Fruit fly (Drosophila melanogaster): ENCODE measurements around the gene CrzR.

The CrzR gene

dm6 chr3L:12391240-12391843 lies 40.0 kb upstream of the CrzR start, which contains the start of gene Ncc69:
Ncc69 (minus strand) TSS chr3L:12391444.
- no peak for TF ChIP-seq lz (GFP tag; optimal IDR thresholded peaks at IDR 0.05)
- TF ChIP-seq CG3032 (tag; optimal IDR thresholded peaks at IDR 0.05), result no peak
- no peak for TF ChIP-seq cyc (GFP tag; optimal IDR thresholded peaks at IDR 0.05)
- no peak for TF ChIP-seq CG6792 (GFP tag; optimal IDR thresholded peaks at IDR 0.05)
- TF ChIP-seq Lpt (GFP tag; optimal IDR thresholded peaks at IDR 0.05), result no peak
- TF ChIP-seq Blimp-1 (GFP tag; optimal IDR thresholded peaks at IDR 0.05), result no peak
- no peak for TF ChIP-seq CG15336 (GFP tag; IDR thresholded peaks at IDR 0.05)
- TF ChIP-seq CG4318 (GFP tag; optimal IDR thresholded peaks at IDR 0.05), result no peak
- no peak for TF ChIP-seq Eip75B (GFP tag; optimal IDR thresholded peaks at IDR 0.05)
- peak; percentile 33 for TF ChIP-seq Eip93F (GFP tag; optimal IDR thresholded peaks at IDR 0.05)
- no peak for TF ChIP-seq pdm3 (GFP tag; optimal IDR thresholded peaks at IDR 0.05)
- no peak for TF ChIP-seq CG3919 (GFP tag; optimal IDR thresholded peaks at IDR 0.05)
- no peak for TF ChIP-seq CG8319 (GFP tag; optimal IDR thresholded peaks at IDR 0.05)
- TF ChIP-seq CG11294 (GFP tag; IDR thresholded peaks at IDR 0.05), result no peak
- TF ChIP-seq vri (GFP tag; optimal IDR thresholded peaks at IDR 0.05), result no peak
- no peak for TF ChIP-seq dsx (GFP tag; optimal IDR thresholded peaks at IDR 0.05; ENCODE audit: poor library complexity, severe bottlenecking)
- no peak for TF ChIP-seq CG6854 (GFP tag; optimal IDR thresholded peaks at IDR 0.05)
- TF ChIP-seq Ets96B (tag; optimal IDR thresholded peaks at IDR 0.05), result no peak
- peak; percentile 31 for TF ChIP-seq Eip78C (GFP tag)
- TF ChIP-seq CG8632 (GFP tag; optimal IDR thresholded peaks at IDR 0.05), result no peak
- TF ChIP-seq Gug (GFP tag; IDR thresholded peaks at IDR 0.05), result no peak
- no peak for TF ChIP-seq fkh (GFP tag; optimal IDR thresholded peaks at IDR 0.05)
- TF ChIP-seq eg (GFP tag; IDR thresholded peaks at IDR 0.05), result peak; percentile 9; the same call in 1 of the 3 replicates
- TF ChIP-seq dac (GFP tag; optimal IDR thresholded peaks at IDR 0.05), result no peak
- TF ChIP-seq Sox15 (GFP tag; optimal IDR thresholded peaks at IDR 0.05), result no peak
- no peak for TF ChIP-seq acj6 (GFP tag; optimal IDR thresholded peaks at IDR 0.05)
- TF ChIP-seq topi (GFP tag; optimal IDR thresholded peaks at IDR 0.05), result no peak
- no peak for TF ChIP-seq CG11902 (GFP tag; optimal IDR thresholded peaks at IDR 0.05)
- peak in 1 of 2 experiments; percentile 45 for TF ChIP-seq ss (GFP tag; optimal IDR thresholded peaks at IDR 0.05)
- TF ChIP-seq Smox (GFP tag; optimal IDR thresholded peaks at IDR 0.05), result no peak
- TF ChIP-seq fd59A (GFP tag; optimal IDR thresholded peaks at IDR 0.05), result no peak
- no peak for TF ChIP-seq esn (GFP tag; optimal IDR thresholded peaks at IDR 0.05)
- TF ChIP-seq CG31627 (GFP tag; optimal IDR thresholded peaks at IDR 0.05), result no peak
- TF ChIP-seq Hr39 (GFP tag; optimal IDR thresholded peaks at IDR 0.05), result no peak
- no peak for TF ChIP-seq Hr38 (GFP tag; optimal IDR thresholded peaks at IDR 0.05)
- no peak for TF ChIP-seq net (GFP tag; optimal IDR thresholded peaks at IDR 0.05)
- no peak for TF ChIP-seq salr (GFP tag; optimal IDR thresholded peaks at IDR 0.05)
- no peak for TF ChIP-seq svp (GFP tag)
- TF ChIP-seq CG6808 (GFP tag; optimal IDR thresholded peaks at IDR 0.05), result no peak
- no peak for TF ChIP-seq CG32006 (GFP tag; optimal IDR thresholded peaks at IDR 0.05)
- TF ChIP-seq CG6276 (GFP tag; optimal IDR thresholded peaks at IDR 0.05), result no peak
- TF ChIP-seq OdsH (GFP tag; optimal IDR thresholded peaks at IDR 0.05), result no peak
- no peak for TF ChIP-seq CG10631 (GFP tag; optimal IDR thresholded peaks at IDR 0.05)
- peak; percentile 67 for TF ChIP-seq CG6163 (GFP tag; IDR thresholded peaks at IDR 0.05)
- TF ChIP-seq Sox14 (GFP tag; optimal IDR thresholded peaks at IDR 0.05), result no peak
- TF ChIP-seq CG34406 (GFP tag; optimal IDR thresholded peaks at IDR 0.05), result no peak
- TF ChIP-seq CG11762 (GFP tag; optimal IDR thresholded peaks at IDR 0.05; ENCODE audit: insufficient read depth), result no peak
- TF ChIP-seq CG8119 (GFP tag; IDR thresholded peaks at IDR 0.05), result 0 out of 3 replicates have a peak, but pooled peaks have one; percentile 39
